Worm (Caenorhabditis elegans) whole organism, young adult: ENCODE results near the gene txt-10.

Experiments
- madf-3 ChIP-seq: fragments of 200-800 bp; sonication (Bioruptor generic); IDR thresholded peaks from 2 replicates; pipeline ENCODE4 v1.3.6; 2022; ENCODE audit warnings: missing genetic modification reagents, missing genetic modification characterization, missing compliant biosample characterization
- mes-4 ChIP-seq: sonication (generic microtip); optimal IDR thresholded peaks from 2 replicates; lab custom pipeline; 2016; ENCODE audit warnings: missing genotype, missing genetic modification characterization, missing compliant biosample characterization
- pbrm-1 ChIP-seq: fragments of 200-800 bp; sonication (Bioruptor generic); IDR thresholded peaks from 2 replicates; pipeline ENCODE4 v1.3.6; 2022; ENCODE audit warnings: missing genetic modification reagents, missing genetic modification characterization, missing compliant biosample characterization

DNA sequence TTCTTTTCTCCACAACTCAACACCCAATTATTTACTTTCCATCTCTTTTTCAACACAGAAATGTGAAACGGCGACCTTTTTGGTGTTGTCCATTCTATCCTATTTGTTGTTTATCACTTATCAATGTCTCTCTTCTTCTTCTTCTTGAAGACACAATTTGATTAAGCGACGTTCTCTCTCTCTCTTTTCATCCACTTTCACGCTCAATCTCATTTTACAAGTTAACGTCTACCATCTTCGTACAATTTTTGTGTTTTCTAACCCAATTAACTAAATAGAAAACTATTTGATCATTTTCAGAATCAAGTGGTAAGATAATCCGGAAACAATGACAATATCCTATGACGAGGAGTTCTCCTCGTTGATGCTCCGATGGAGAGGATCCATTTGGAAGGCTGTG lies 25.1 kb upstream of the txt-10 start, which contains the start of gene best-14:
- TF ChIP-seq madf-3 (GFP tag; lab: Robert Waterston, UW) (no peak), mes-4 (tag; lab: Kevin White, UChicago) (no peak), pbrm-1 (GFP tag; lab: Robert Waterston, UW) (no peak)
